Worm (Caenorhabditis elegans) whole organism, L2 larva: ENCODE results near the gene T09A5.14.

ENCODE experiments used
- C34F6.9 ChIP-seq: fragments of 150-350 bp; optimal IDR thresholded peaks from 2 replicates; lab custom pipeline; 2014; ENCODE audit warnings: missing biosample characterization, missing genetic modification characterization
- F13H6.1 ChIP-seq: sonication (generic microtip); optimal IDR thresholded peaks from 2 replicates; lab custom pipeline; 2016; ENCODE audit warnings: missing genetic modification characterization, missing compliant biosample characterization
- R02D3.7 ChIP-seq: fragments of 150-350 bp; optimal IDR thresholded peaks from 2 replicates; lab custom pipeline; 2014; ENCODE audit warnings: missing biosample characterization, missing genetic modification characterization
- Y55F3AM.14 ChIP-seq: fragments of 200-800 bp; sonication (Bioruptor generic); optimal IDR thresholded peaks from 2 replicates; lab custom pipeline; 2018; ENCODE audit warnings: mild to moderate bottlenecking, missing genetic modification characterization, missing compliant biosample characterization
- alr-1 ChIP-seq: fragments of 150-350 bp; optimal IDR thresholded peaks from 2 replicates; lab custom pipeline; 2014; ENCODE audit warnings: missing biosample characterization, missing genetic modification characterization
- blmp-1 ChIP-seq: sonication (generic microtip); optimal IDR thresholded peaks from 2 replicates; lab custom pipeline; 2017; ENCODE audit warnings: missing genetic modification characterization, mild to moderate bottlenecking, missing compliant biosample characterization, antibody characterized with exemption, moderate library complexity; ENCODE audit not compliant: insufficient read depth
- ceh-82 ChIP-seq: fragments of 150-350 bp; optimal IDR thresholded peaks from 2 replicates; lab custom pipeline; 2014; ENCODE audit warnings: missing biosample characterization, missing genetic modification characterization
- crh-2 ChIP-seq: sonication (generic microtip); optimal IDR thresholded peaks from 2 replicates; lab custom pipeline; 2017; ENCODE audit warnings: missing biosample characterization, missing genetic modification characterization
- egl-27 ChIP-seq: sonication (generic microtip); optimal IDR thresholded peaks from 3 replicates; lab custom pipeline; 2017; ENCODE audit warnings: missing biosample characterization, missing genetic modification reagents, missing genetic modification characterization
- elt-3 ChIP-seq: sonication (generic microtip); optimal IDR thresholded peaks from 2 replicates; lab custom pipeline; 2017; ENCODE audit warnings: missing biosample characterization, missing genetic modification characterization
- fos-1 ChIP-seq: fragments of 150-350 bp; optimal IDR thresholded peaks from 2 replicates; lab custom pipeline; 2014; ENCODE audit warnings: missing biosample characterization, missing genetic modification characterization
- gmeb-1 ChIP-seq: fragments of 150-350 bp; optimal IDR thresholded peaks from 2 replicates; lab custom pipeline; 2014; ENCODE audit warnings: missing biosample characterization, missing genetic modification characterization
- lin-11 ChIP-seq: fragments of 150-350 bp; sonication (generic microtip); optimal IDR thresholded peaks from 2 replicates; lab custom pipeline; 2014; ENCODE audit warnings: missing biosample characterization, missing genetic modification characterization, inconsistent platforms, mixed read lengths
- lin-13 ChIP-seq: fragments of 150-350 bp; optimal IDR thresholded peaks from 2 replicates; lab custom pipeline; 2014; ENCODE audit warnings: missing biosample characterization, missing genetic modification reagents, missing genetic modification characterization
- lin-39 ChIP-seq: fragments of 150-350 bp; optimal IDR thresholded peaks from 2 replicates; lab custom pipeline; 2014; ENCODE audit warnings: missing biosample characterization, missing genetic modification reagents, missing genetic modification characterization
- lsy-2 ChIP-seq, 2 experiments: fragments of 150-350 bp in 1 of 2; sonication (generic microtip) in 1 of 2; optimal IDR thresholded peaks; 2 replicates each; lab custom pipeline; 2014 to 2017; ENCODE audit warnings: missing biosample characterization in 2 of 2, missing genetic modification characterization in 2 of 2
- mab-5 ChIP-seq: fragments of 150-350 bp; optimal IDR thresholded peaks from 2 replicates; lab custom pipeline; 2014; ENCODE audit warnings: missing biosample characterization, missing genetic modification characterization
- mdl-1 ChIP-seq, 2 experiments: fragments of 150-350 bp in 1 of 2; sonication (generic microtip) in 1 of 2; optimal IDR thresholded peaks; 2 replicates each; lab custom pipeline; 2017; ENCODE audit warnings: missing biosample characterization in 2 of 2, missing genetic modification characterization in 2 of 2
- nhr-10 ChIP-seq: sonication (generic microtip); optimal IDR thresholded peaks from 2 replicates; lab custom pipeline; 2017; ENCODE audit warnings: missing biosample characterization, missing genetic modification characterization
- nhr-11 ChIP-seq: fragments of 150-350 bp; optimal IDR thresholded peaks from 2 replicates; lab custom pipeline; 2014; ENCODE audit warnings: missing biosample characterization, missing genetic modification characterization
- nhr-12 ChIP-seq: fragments of 150-350 bp; optimal IDR thresholded peaks from 2 replicates; lab custom pipeline; 2014; ENCODE audit warnings: missing biosample characterization, missing genetic modification characterization
- nhr-129 ChIP-seq: fragments of 150-350 bp; optimal IDR thresholded peaks from 2 replicates; lab custom pipeline; 2014; ENCODE audit warnings: missing biosample characterization, missing genetic modification characterization
- nhr-21 ChIP-seq: fragments of 150-350 bp; optimal IDR thresholded peaks from 2 replicates; lab custom pipeline; 2014; ENCODE audit warnings: missing biosample characterization, missing genetic modification characterization
- nhr-23 ChIP-seq: fragments of 150-350 bp; optimal IDR thresholded peaks from 2 replicates; lab custom pipeline; 2014; ENCODE audit warnings: missing biosample characterization, missing genetic modification reagents, missing genetic modification characterization
- nhr-237 ChIP-seq: fragments of 150-350 bp; optimal IDR thresholded peaks from 2 replicates; lab custom pipeline; 2014; ENCODE audit warnings: missing biosample characterization, missing genetic modification characterization
- nhr-25 ChIP-seq: fragments of 150-350 bp; sonication (generic microtip); optimal IDR thresholded peaks from 3 replicates; lab custom pipeline; 2014; ENCODE audit warnings: missing biosample characterization, missing genetic modification characterization
- nhr-6 ChIP-seq: fragments of 150-350 bp; optimal IDR thresholded peaks from 2 replicates; lab custom pipeline; 2014; ENCODE audit warnings: missing biosample characterization, missing genetic modification characterization
- nhr-77 ChIP-seq: fragments of 150-350 bp; optimal IDR thresholded peaks from 2 replicates; lab custom pipeline; 2014; ENCODE audit warnings: missing biosample characterization, missing genetic modification characterization
- peb-1 ChIP-seq: fragments of 150-350 bp; optimal IDR thresholded peaks from 2 replicates; lab custom pipeline; 2014; ENCODE audit warnings: missing biosample characterization, missing genetic modification characterization
- sma-3 ChIP-seq: sonication (generic microtip); optimal IDR thresholded peaks from 2 replicates; lab custom pipeline; 2016; ENCODE audit warnings: missing genetic modification reagents, missing genetic modification characterization, missing compliant biosample characterization
- sma-9 ChIP-seq, 2 experiments: fragments of 150-350 bp in 1 of 2; sonication (generic microtip) in 1 of 2; optimal IDR thresholded peaks; 2 replicates each; lab custom pipeline; 2014 to 2016; ENCODE audit warnings: missing genetic modification characterization in 2 of 2, mild to moderate bottlenecking in 1 of 2, missing biosample characterization in 1 of 2, missing compliant biosample characterization in 1 of 2, missing genetic modification reagents in 1 of 2, moderate library complexity in 1 of 2
- snpc-4 ChIP-seq: fragments of 150-350 bp; optimal IDR thresholded peaks from 2 replicates; lab custom pipeline; 2014; ENCODE audit warnings: missing biosample characterization, missing genetic modification characterization
- unc-39 ChIP-seq: fragments of 150-350 bp; optimal IDR thresholded peaks from 2 replicates; lab custom pipeline; 2014; ENCODE audit warnings: missing biosample characterization, missing genetic modification characterization
- unc-55 ChIP-seq: fragments of 150-350 bp; sonication (generic microtip); optimal IDR thresholded peaks from 3 replicates; lab custom pipeline; 2014; ENCODE audit warnings: missing biosample characterization, missing genetic modification reagents, missing genetic modification characterization
- unc-62 ChIP-seq: fragments of 150-350 bp; optimal IDR thresholded peaks from 2 replicates; lab custom pipeline; 2014; ENCODE audit warnings: missing biosample characterization, missing genetic modification reagents, missing genetic modification characterization
- ztf-1 ChIP-seq: fragments of 200-800 bp; sonication (Bioruptor generic); conservative IDR thresholded peaks from 2 replicates; pipeline ENCODE4 v1.3.6; 2022; ENCODE audit warnings: missing genetic modification characterization, missing compliant biosample characterization
- ztf-11 ChIP-seq: sonication (generic microtip); optimal IDR thresholded peaks from 2 replicates; lab custom pipeline; 2017; ENCODE audit warnings: missing biosample characterization, missing genetic modification characterization
- ztf-4 ChIP-seq: fragments of 150-350 bp; optimal IDR thresholded peaks from 2 replicates; lab custom pipeline; 2014; ENCODE audit warnings: missing biosample characterization, missing genetic modification characterization

T09A5.14 gene

DNA sequence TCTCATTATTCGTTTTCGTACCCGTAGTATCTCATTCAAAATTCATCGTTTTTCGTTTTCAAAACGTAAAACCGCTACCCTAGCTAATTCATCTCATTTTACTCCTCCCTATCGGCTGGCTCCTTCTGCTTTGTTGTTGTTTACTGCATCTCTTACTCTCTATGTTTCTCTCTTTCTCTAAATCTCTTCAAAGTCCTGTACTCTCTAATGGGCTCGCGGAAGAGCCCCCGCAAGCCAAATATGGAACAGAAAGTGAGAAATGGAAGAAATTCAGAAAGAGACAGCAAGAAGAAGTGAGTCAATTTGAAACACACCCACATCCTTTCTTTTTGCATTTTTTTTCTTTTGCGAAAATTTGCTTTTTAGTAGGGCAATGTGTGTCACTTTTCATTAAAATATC is 6.5 kb downstream of the T09A5.14 start:
- TF ChIP-seq lin-39 (tag; lab: Kevin White, UChicago) (no peak), nhr-10 (no peak), nhr-23 (tag; lab: Kevin White, UChicago) (no peak), ztf-11 (tag; lab: Kevin White, UChicago) (no peak), nhr-21 (tag; lab: Kevin White, UChicago) (no peak), unc-39 (tag; lab: Kevin White, UChicago) (no peak), ceh-82 (tag; lab: Kevin White, UChicago) (no peak), crh-2 (peak; percentile 19), alr-1 (tag; lab: Kevin White, UChicago) (no peak), lin-11 (tag; lab: Kevin White, UChicago) (no peak), sma-3 (GFP tag; lab: Kevin White, UChicago) (no peak), nhr-25 (tag; lab: Kevin White, UChicago) (no peak), unc-55 (GFP tag; lab: Kevin White, UChicago) (peak; percentile 62), snpc-4 (no peak), mdl-1 (tag; optimal IDR thresholded peaks at IDR 0.05; lab: Kevin White, UChicago) (peak in 1 of 2 experiments; percentile 8), sma-9 (GFP tag; optimal IDR thresholded peaks at IDR 0.05; lab: Kevin White, UChicago) (peak; percentile 25), sma-9 (tag; optimal IDR thresholded peaks at IDR 0.05; lab: Kevin White, UChicago) (no peak), ztf-1 (no peak), nhr-6 (peak; percentile 24), lsy-2 (tag; optimal IDR thresholded peaks at IDR 0.05; lab: Kevin White, UChicago) (peak in 1 of 2 experiments; percentile 51), unc-62 (no peak), Y55F3AM.14 (GFP tag; lab: Kevin White, UChicago) (no peak), ztf-4 (tag; lab: Kevin White, UChicago) (no peak), fos-1 (tag; lab: Kevin White, UChicago) (no peak), mab-5 (tag; lab: Kevin White, UChicago) (peak; percentile 22), C34F6.9 (tag; lab: Kevin White, UChicago) (peak; percentile 60), lin-13 (no peak), elt-3 (tag; lab: Kevin White, UChicago) (no peak)

DNA sequence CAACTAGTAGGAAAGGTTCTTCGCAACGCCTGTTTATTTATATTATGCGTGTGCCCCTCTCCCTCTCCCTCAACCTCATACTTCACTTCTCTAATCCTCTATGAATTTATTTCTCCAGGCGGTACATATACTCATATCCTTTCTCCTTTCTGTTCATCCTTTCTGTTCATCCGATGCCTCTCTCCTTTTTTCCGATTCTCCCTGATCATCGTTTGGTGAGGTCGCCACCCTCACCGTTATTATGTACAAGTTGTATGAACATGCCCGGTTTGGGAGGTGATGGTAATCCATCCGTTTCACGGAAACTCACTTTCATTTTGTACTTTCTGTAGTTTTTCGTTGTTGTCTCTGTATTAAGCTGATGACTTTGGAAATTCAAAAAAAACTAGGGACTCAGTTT is 7.5 kb downstream of the T09A5.14 start:
- TF ChIP-seq nhr-11 (tag; lab: Kevin White, UChicago) (no peak), C34F6.9 (tag; lab: Kevin White, UChicago) (peak; percentile 6), nhr-129 (tag; lab: Kevin White, UChicago) (peak; percentile 27), crh-2 (no peak), mab-5 (tag; lab: Kevin White, UChicago) (no peak), nhr-12 (tag; lab: Kevin White, UChicago) (no peak), lsy-2 (tag; optimal IDR thresholded peaks at IDR 0.05; lab: Kevin White, UChicago) (no peak), snpc-4 (no peak), nhr-77 (tag; lab: Kevin White, UChicago) (no peak)
- TF ChIP-seq, all 48 proteins: peak for 2

DNA sequence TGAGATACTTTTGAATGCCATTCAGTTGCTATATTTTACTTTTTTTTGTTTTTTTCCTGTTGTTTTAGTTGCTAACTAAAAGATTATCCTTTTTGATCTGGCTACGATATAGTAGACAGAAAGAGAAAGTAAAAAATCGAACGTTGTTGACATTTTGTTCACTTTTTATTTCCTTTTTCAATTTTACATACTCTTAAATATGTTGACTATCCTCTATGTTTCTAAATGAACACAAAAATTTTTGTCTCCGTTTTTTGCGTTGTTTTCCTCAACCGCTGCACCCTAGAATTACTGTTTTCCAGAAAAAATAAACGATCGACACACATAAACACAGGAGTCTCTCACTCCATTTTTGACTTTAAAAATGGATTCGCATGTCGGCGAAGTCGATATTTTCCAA is 9.9 kb downstream of the T09A5.14 start, which contains the start of gene klp-3:
TSS of gene klp-3 (plus strand) at position 301 of the 400 bp plus-strand sequence.
- no peak for TF ChIP-seq nhr-25 (tag; lab: Kevin White, UChicago)

DNA sequence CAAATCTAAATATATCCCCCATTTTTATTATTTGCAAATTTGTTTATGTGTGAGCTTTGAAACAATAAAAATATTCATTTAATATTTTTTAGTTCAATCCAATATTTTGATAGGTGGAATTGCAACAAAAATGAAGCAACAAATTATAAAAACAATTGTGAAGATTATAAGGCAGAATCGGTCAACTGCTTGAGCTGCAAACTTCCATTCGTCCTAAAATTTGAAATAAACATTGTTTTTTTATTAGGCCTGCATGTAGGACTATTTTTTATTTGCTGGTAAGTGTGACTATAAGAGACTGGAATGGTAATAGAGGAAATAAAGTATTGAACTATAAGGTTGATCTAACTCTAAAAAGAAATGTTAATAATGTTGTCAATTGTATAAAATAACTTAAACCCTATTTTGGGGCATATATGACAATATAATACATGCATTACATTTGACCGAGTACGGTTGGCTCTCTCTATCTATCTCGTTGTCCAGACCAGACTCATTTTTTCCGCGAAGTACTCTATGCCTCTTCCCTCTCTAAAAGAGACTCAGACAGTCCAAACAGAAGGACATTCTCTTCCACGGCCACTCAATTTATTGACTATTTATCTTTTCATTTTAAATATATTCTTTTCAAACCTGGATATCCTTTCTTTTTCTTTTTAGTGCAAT is 13.6 kb downstream of the T09A5.14 start, which contains the start of gene T09A5.4:
TSS of gene T09A5.4 (plus strand) at position 616 of the 666 bp plus-strand sequence.
- TF ChIP-seq blmp-1 (tag; lab: Kevin White, UChicago): no peak
- peak; percentile 17 for TF ChIP-seq C34F6.9 (tag; lab: Kevin White, UChicago)
- peak; percentile 33 for TF ChIP-seq F13H6.1 (tag; lab: Kevin White, UChicago)
- no peak for TF ChIP-seq sma-9 (GFP tag; optimal IDR thresholded peaks at IDR 0.05; lab: Kevin White, UChicago)
- no peak for TF ChIP-seq sma-9 (tag; optimal IDR thresholded peaks at IDR 0.05; lab: Kevin White, UChicago)
- TF ChIP-seq ztf-1: no peak
- no peak for TF ChIP-seq nhr-237 (tag; lab: Kevin White, UChicago)
- TF ChIP-seq fos-1 (tag; lab: Kevin White, UChicago): no peak
- TF ChIP-seq nhr-77 (tag; lab: Kevin White, UChicago): no peak
- TF ChIP-seq unc-62: no peak
- no peak for TF ChIP-seq lin-39 (tag; lab: Kevin White, UChicago)
- no peak for TF ChIP-seq mdl-1 (tag; optimal IDR thresholded peaks at IDR 0.05; lab: Kevin White, UChicago)
- no peak for TF ChIP-seq nhr-129 (tag; lab: Kevin White, UChicago)
- no peak for TF ChIP-seq egl-27 (tag; lab: Kevin White, UChicago)
- no peak for TF ChIP-seq lin-13
- TF ChIP-seq R02D3.7 (tag; lab: Kevin White, UChicago): no peak
- no peak for TF ChIP-seq gmeb-1 (tag; lab: Kevin White, UChicago)
- TF ChIP-seq nhr-21 (tag; lab: Kevin White, UChicago): no peak
- TF ChIP-seq peb-1: no peak
- peak; percentile 30 for TF ChIP-seq unc-55 (GFP tag; lab: Kevin White, UChicago)
